Worm (Caenorhabditis elegans) whole organism, L4/young adult: ENCODE data around the gene Y62F5A.9.

ENCODE experiments used
- W03F9.2 ChIP-seq: fragments of 150-350 bp; optimal IDR thresholded peaks from 2 replicates; lab custom pipeline; 2014; ENCODE audit warnings: missing biosample characterization, missing genetic modification characterization
- dao-5 ChIP-seq: sonication (generic microtip); optimal IDR thresholded peaks from 2 replicates; lab custom pipeline; 2016; ENCODE audit warnings: missing genotype, missing genetic modification characterization, moderate library complexity, missing compliant biosample characterization
- him-1 ChIP-seq: sonication (generic microtip); optimal IDR thresholded peaks from 2 replicates; lab custom pipeline; 2016; ENCODE audit warnings: missing genotype, missing genetic modification reagents, missing genetic modification characterization, missing compliant biosample characterization

DNA sequence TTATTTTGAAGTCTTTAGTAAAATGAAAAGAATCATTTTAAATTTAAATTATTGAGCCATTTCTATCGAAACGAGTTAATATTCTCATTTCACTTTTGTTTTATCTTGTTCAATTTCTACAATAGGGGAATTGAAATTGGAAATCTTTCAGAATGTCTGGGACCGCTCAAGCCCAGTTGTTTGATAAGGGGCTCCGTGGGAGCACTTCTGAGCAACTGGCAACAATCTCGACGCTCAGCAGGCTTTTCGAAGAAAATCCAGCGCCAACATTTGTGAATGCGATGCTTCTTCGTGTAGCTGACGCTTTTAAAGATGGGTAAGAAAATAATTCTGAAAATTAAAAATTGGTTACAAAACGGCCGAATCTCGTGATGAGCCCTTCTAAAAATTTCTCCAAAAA is 44.1 kb upstream of the Y62F5A.9 start, which contains the start of gene ints-7:
- no peak for TF ChIP-seq dao-5 (tag; lab: Kevin White, UChicago)
- no peak for TF ChIP-seq him-1 (tag; lab: Kevin White, UChicago)
- no peak for TF ChIP-seq W03F9.2
